Worm (Caenorhabditis elegans) whole organism, L4 larva: ENCODE measurements around the gene F40H3.2.

Experiments used
- daf-19 ChIP-seq: fragments of 200-800 bp; sonication (Bioruptor generic); conservative IDR thresholded peaks from 2 replicates; pipeline ENCODE4 v1.3.6; 2022; ENCODE audit warnings: missing genetic modification characterization, missing compliant biosample characterization
- daf-8 ChIP-seq: fragments of 200-800 bp; sonication (Bioruptor generic); IDR thresholded peaks from 2 replicates; pipeline ENCODE4 v1.3.6; 2022; ENCODE audit warnings: missing genetic modification characterization, missing compliant biosample characterization
- lsy-2 ChIP-seq, 2 experiments: fragments of 150-350 bp in 1 of 2; sonication (generic microtip) in 1 of 2; optimal IDR thresholded peaks; 2 replicates each; lab custom pipeline; 2014 to 2017; ENCODE audit warnings: missing biosample characterization in 2 of 2, missing genetic modification characterization in 2 of 2
- nhr-102 ChIP-seq: sonication (generic microtip); optimal IDR thresholded peaks from 2 replicates; lab custom pipeline; 2016; ENCODE audit warnings: mild to moderate bottlenecking, missing genetic modification characterization, moderate library complexity, missing compliant biosample characterization

DNA sequence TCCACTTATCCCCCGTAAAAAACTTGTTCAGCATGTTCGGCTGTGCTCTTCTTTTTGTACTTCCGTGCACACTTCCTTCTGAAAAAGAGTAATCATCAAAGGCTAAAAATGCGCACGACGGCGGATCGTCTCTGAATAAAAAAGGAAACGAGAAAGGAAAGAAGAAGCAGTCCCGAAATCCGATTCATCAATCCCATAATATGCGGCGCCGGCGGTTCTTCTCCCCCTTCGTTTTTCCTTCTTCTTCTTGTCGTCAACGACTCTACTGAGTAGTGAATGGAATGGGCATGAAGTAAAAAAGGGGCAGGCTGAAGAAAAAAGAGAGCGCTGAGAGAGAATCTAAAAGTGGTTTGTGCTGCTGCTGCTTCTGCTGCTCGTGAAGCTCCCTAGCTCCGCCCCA is 24.0 kb upstream of the F40H3.2 start:
- no peak for TF ChIP-seq nhr-102 (tag; lab: Kevin White, UChicago)
- TF ChIP-seq daf-19 (GFP tag; lab: Robert Waterston, UW): no peak
- TF ChIP-seq lsy-2 (tag; optimal IDR thresholded peaks at IDR 0.05; lab: Kevin White, UChicago): no peak
- TF ChIP-seq daf-8 (GFP tag; lab: Robert Waterston, UW): no peak
